Fruit fly (Drosophila melanogaster) whole organism, embryonic: ENCODE data around the gene gfzf.

ENCODE experiments used
- BEAF-32 ChIP-seq: fragments of 200-800 bp; sonication (Bioruptor generic); optimal IDR thresholded peaks from 3 replicates; lab custom pipeline; 2017; ENCODE audit warnings: missing biosample characterization, missing genetic modification characterization, mild to moderate bottlenecking, moderate library complexity, missing genetic modification reagents
- Blimp-1 ChIP-seq: fragments of 200-800 bp; sonication (Bioruptor generic); optimal IDR thresholded peaks from 3 replicates; lab custom pipeline; 2018; ENCODE audit warnings: missing biosample characterization, missing genetic modification characterization, mild to moderate bottlenecking, moderate library complexity, missing genetic modification reagents
- BtbVII ChIP-seq: fragments of 200-800 bp; sonication (Bioruptor generic); optimal IDR thresholded peaks from 3 replicates; lab custom pipeline; 2017; ENCODE audit warnings: missing biosample characterization, mild to moderate bottlenecking, missing genetic modification characterization
- C15 ChIP-seq: fragments of 200-800 bp; sonication (Bioruptor generic); IDR thresholded peaks from 3 replicates; pipeline ENCODE4 v1.3.6; 2022; ENCODE audit warnings: missing biosample characterization, missing genetic modification characterization
- CG10267 ChIP-seq: fragments of 200-800 bp; sonication (Bioruptor generic); optimal IDR thresholded peaks from 2 replicates; lab custom pipeline; 2018; ENCODE audit warnings: missing biosample characterization, mild to moderate bottlenecking, missing genetic modification characterization, moderate library complexity
- CG10959 ChIP-seq: fragments of 200-800 bp; sonication (Bioruptor generic); IDR thresholded peaks from 2 replicates; pipeline ENCODE4 v1.3.6; 2022; ENCODE audit warnings: missing biosample characterization, missing genetic modification characterization
- CG11085 ChIP-seq: fragments of 200-800 bp; sonication (Bioruptor generic); IDR thresholded peaks from 2 replicates; pipeline ENCODE4 v1.3.6; 2022; ENCODE audit warnings: missing biosample characterization, missing genetic modification characterization
- CG11247 ChIP-seq: fragments of 200-800 bp; sonication (Bioruptor generic); IDR thresholded peaks from 2 replicates; pipeline ENCODE4 v1.3.6; 2022; ENCODE audit warnings: missing biosample characterization, missing genetic modification characterization
- CG11398 ChIP-seq: fragments of 200-800 bp; sonication (Bioruptor generic); optimal IDR thresholded peaks from 2 replicates; lab custom pipeline; 2016; ENCODE audit warnings: missing biosample characterization, missing genetic modification characterization
- CG1233 ChIP-seq: fragments of 200-800 bp; sonication (Bioruptor generic); optimal IDR thresholded peaks from 4 replicates; lab custom pipeline; 2018; ENCODE audit warnings: missing biosample characterization, mild to moderate bottlenecking, missing genetic modification characterization
- CG15011 ChIP-seq: fragments of 200-800 bp; sonication (Bioruptor generic); optimal IDR thresholded peaks from 3 replicates; lab custom pipeline; 2018; ENCODE audit warnings: missing biosample characterization, mild to moderate bottlenecking, missing genetic modification characterization
- CG17612 ChIP-seq: fragments of 200-800 bp; sonication (Bioruptor generic); IDR thresholded peaks from 2 replicates; pipeline ENCODE4 v1.3.6; 2022; ENCODE audit warnings: missing biosample characterization, missing genetic modification characterization
- CG2712 ChIP-seq: fragments of 200-800 bp; optimal IDR thresholded peaks from 3 replicates; lab custom pipeline; 2019; ENCODE audit warnings: missing biosample characterization, mild to moderate bottlenecking, missing genetic modification characterization, moderate library complexity
- CG30431 ChIP-seq: fragments of 200-800 bp; sonication (Bioruptor generic); optimal IDR thresholded peaks from 2 replicates; lab custom pipeline; 2017; ENCODE audit warnings: missing biosample characterization, missing genetic modification characterization
- CG32532 ChIP-seq: fragments of 200-800 bp; sonication (Bioruptor generic); IDR thresholded peaks from 2 replicates; pipeline ENCODE4 v1.3.6; 2022; ENCODE audit warnings: missing biosample characterization, missing genetic modification characterization
- CG4854 ChIP-seq: fragments of 200-800 bp; sonication (Bioruptor generic); optimal IDR thresholded peaks from 2 replicates; lab custom pipeline; 2016; ENCODE audit warnings: missing biosample characterization, missing genetic modification characterization, inconsistent platforms
- CG6175 ChIP-seq: fragments of 200-800 bp; sonication (Bioruptor generic); IDR thresholded peaks from 3 replicates; pipeline ENCODE4 v1.3.6; 2022; ENCODE audit warnings: missing biosample characterization, missing genetic modification characterization
- CG6683 ChIP-seq: fragments of 200-800 bp; sonication (Bioruptor generic); optimal IDR thresholded peaks from 2 replicates; lab custom pipeline; 2017; ENCODE audit warnings: missing biosample characterization, mild to moderate bottlenecking, missing genetic modification characterization, missing genetic modification reagents
- CG6854 ChIP-seq: fragments of 200-800 bp; sonication (Bioruptor generic); optimal IDR thresholded peaks from 3 replicates; lab custom pipeline; 2017; ENCODE audit warnings: missing biosample characterization, mild to moderate bottlenecking, missing genetic modification characterization
- CG9437 ChIP-seq: fragments of 200-800 bp; sonication (Bioruptor generic); optimal IDR thresholded peaks from 2 replicates; lab custom pipeline; 2018; ENCODE audit warnings: missing biosample characterization, mild to moderate bottlenecking, missing genetic modification characterization
- CG9932 ChIP-seq: fragments of 200-800 bp; sonication (Bioruptor generic); IDR thresholded peaks from 2 replicates; pipeline ENCODE4 v1.3.6; 2022; ENCODE audit warnings: missing biosample characterization, missing genetic modification characterization
- D19A ChIP-seq: fragments of 200-800 bp; optimal IDR thresholded peaks from 3 replicates; lab custom pipeline; 2019; ENCODE audit warnings: missing biosample characterization, mild to moderate bottlenecking, missing genetic modification characterization, moderate library complexity
- D19B ChIP-seq: fragments of 200-800 bp; sonication (Bioruptor generic); optimal IDR thresholded peaks from 2 replicates; lab custom pipeline; 2017; ENCODE audit warnings: missing biosample characterization, mild to moderate bottlenecking, missing genetic modification characterization
- Deaf1 ChIP-seq: fragments of 200-800 bp; optimal IDR thresholded peaks from 3 replicates; lab custom pipeline; 2019; ENCODE audit warnings: missing biosample characterization, mild to moderate bottlenecking, missing genetic modification characterization, moderate library complexity
- E2f1 ChIP-seq: fragments of 200-800 bp; sonication (Bioruptor generic); IDR thresholded peaks from 2 replicates; pipeline ENCODE4 v1.3.6; 2022; ENCODE audit warnings: missing biosample characterization, missing genetic modification characterization
- HLH54F ChIP-seq: fragments of 200-800 bp; sonication (Bioruptor generic); optimal IDR thresholded peaks from 3 replicates; lab custom pipeline; 2016; ENCODE audit warnings: missing biosample characterization, missing genetic modification characterization
- HmgZ ChIP-seq: fragments of 200-800 bp; sonication (Bioruptor generic); optimal IDR thresholded peaks from 2 replicates; lab custom pipeline; 2018; ENCODE audit warnings: missing biosample characterization, mild to moderate bottlenecking, missing genetic modification characterization
- Hr78 ChIP-seq, 2 experiments: fragments of 200-800 bp in 1 of 2; fragments of >200 bp in 1 of 2; sonication (Bioruptor generic) in 1 of 2; optimal IDR thresholded peaks; 2 replicates each; lab custom pipeline; 2017 to 2019; ENCODE audit warnings: missing biosample characterization in 2 of 2, missing genetic modification characterization in 2 of 2, mild to moderate bottlenecking in 1 of 2, moderate library complexity in 1 of 2
- Lpt ChIP-seq: fragments of >200 bp; optimal IDR thresholded peaks from 2 replicates; lab custom pipeline; 2018; ENCODE audit warnings: missing biosample characterization, missing genetic modification characterization
- Nf-YC ChIP-seq: fragments of 200-800 bp; optimal IDR thresholded peaks from 3 replicates; lab custom pipeline; 2019; ENCODE audit warnings: missing biosample characterization, mild to moderate bottlenecking, missing genetic modification characterization, moderate library complexity
- Oli ChIP-seq: fragments of 200-800 bp; sonication (Bioruptor generic); optimal IDR thresholded peaks from 2 replicates; lab custom pipeline; 2018; ENCODE audit warnings: missing biosample characterization, mild to moderate bottlenecking, missing genetic modification characterization, moderate library complexity
- Optix ChIP-seq: fragments of 200-800 bp; sonication (Bioruptor generic); IDR thresholded peaks from 3 replicates; pipeline ENCODE4 v1.3.6; 2022; ENCODE audit warnings: missing biosample characterization, missing genetic modification characterization
- Rfx ChIP-seq: fragments of 200-800 bp; sonication (Bioruptor generic); IDR thresholded peaks from 2 replicates; pipeline ENCODE4 v1.3.6; 2022; ENCODE audit warnings: missing biosample characterization, missing genetic modification characterization
- Scr ChIP-seq: fragments of 200-800 bp; sonication (Bioruptor generic); IDR thresholded peaks from 2 replicates; pipeline ENCODE4 v1.3.6; 2022; ENCODE audit warnings: missing biosample characterization, missing genetic modification characterization; ENCODE audit not compliant: partially characterized antibody
- Sry-β ChIP-seq: fragments of 200-800 bp; sonication (Bioruptor generic); optimal IDR thresholded peaks from 2 replicates; lab custom pipeline; 2018; ENCODE audit warnings: missing biosample characterization, mild to moderate bottlenecking, missing genetic modification characterization, moderate library complexity
- Sry-δ ChIP-seq: fragments of 200-800 bp; sonication (Bioruptor generic); optimal IDR thresholded peaks from 2 replicates; lab custom pipeline; 2016; ENCODE audit warnings: missing biosample characterization, missing genetic modification characterization
- TFAM ChIP-seq: fragments of 200-800 bp; sonication (Bioruptor generic); optimal IDR thresholded peaks from 2 replicates; lab custom pipeline; 2017; ENCODE audit warnings: missing biosample characterization, missing genetic modification characterization, inconsistent platforms
- ci ChIP-seq: fragments of 200-800 bp; sonication (Bioruptor generic); IDR thresholded peaks from 3 replicates; pipeline ENCODE4 v1.3.6; 2022; ENCODE audit warnings: missing biosample characterization, missing genetic modification characterization
- fu2 ChIP-seq: fragments of 200-800 bp; sonication (Bioruptor generic); optimal IDR thresholded peaks from 2 replicates; lab custom pipeline; 2016; ENCODE audit warnings: missing biosample characterization, missing genetic modification characterization
- hbn ChIP-seq: fragments of 200-800 bp; sonication (Bioruptor generic); IDR thresholded peaks from 2 replicates; pipeline ENCODE4 v1.3.6; 2022; ENCODE audit warnings: missing biosample characterization, missing genetic modification characterization; ENCODE audit not compliant: partially characterized antibody
- hth ChIP-seq: fragments of >200 bp; optimal IDR thresholded peaks from 2 replicates; lab custom pipeline; 2017; ENCODE audit warnings: inconsistent platforms
- ind ChIP-seq: fragments of 200-800 bp; sonication (Bioruptor generic); optimal IDR thresholded peaks from 3 replicates; lab custom pipeline; 2016; ENCODE audit warnings: missing biosample characterization, missing genetic modification characterization
- knrl ChIP-seq: fragments of 200-800 bp; sonication (Bioruptor generic); IDR thresholded peaks from 3 replicates; pipeline ENCODE4 v1.3.6; 2022; ENCODE audit warnings: missing biosample characterization, missing genetic modification characterization; ENCODE audit not compliant: partially characterized antibody
- mld ChIP-seq: fragments of 200-800 bp; sonication (Bioruptor generic); IDR thresholded peaks from 3 replicates; pipeline ENCODE4 v1.3.6; 2022; ENCODE audit warnings: missing biosample characterization, missing genetic modification characterization; ENCODE audit not compliant: partially characterized antibody
- pfk ChIP-seq: fragments of 200-800 bp; sonication (Bioruptor generic); optimal IDR thresholded peaks from 2 replicates; lab custom pipeline; 2018; ENCODE audit warnings: missing biosample characterization, mild to moderate bottlenecking, missing genetic modification characterization, moderate library complexity
- pita ChIP-seq: fragments of 200-800 bp; sonication (Bioruptor generic); optimal IDR thresholded peaks from 2 replicates; lab custom pipeline; 2017; ENCODE audit warnings: missing biosample characterization, mild to moderate bottlenecking, missing genetic modification characterization
- sob ChIP-seq: fragments of 200-800 bp; sonication (Bioruptor generic); IDR thresholded peaks from 2 replicates; pipeline ENCODE4 v1.3.6; 2022; ENCODE audit warnings: missing biosample characterization, missing genetic modification characterization
- twi ChIP-seq: fragments of 200-800 bp; optimal IDR thresholded peaks from 2 replicates; lab custom pipeline; 2019; ENCODE audit warnings: missing biosample characterization, mild to moderate bottlenecking, missing genetic modification characterization, moderate library complexity
- zen ChIP-seq: fragments of 200-800 bp; sonication (Bioruptor generic); optimal IDR thresholded peaks from 3 replicates; lab custom pipeline; 2018; ENCODE audit warnings: missing biosample characterization, mild to moderate bottlenecking, missing genetic modification characterization, moderate library complexity

gfzf gene

dm6 chr3R:7150544-7151406 is at the start of gene gfzf, which contains the start of gene Sas-4 (continued):
- peak; percentile 71; the same call in 1 of the 2 replicates for TF ChIP-seq CG32532 (GFP tag; lab: Robert Waterston, UW)
- no peak for TF ChIP-seq TFAM (GFP tag; lab: Kevin White, UChicago)
- no peak for TF ChIP-seq CG10959
- peak; percentile 40 for TF ChIP-seq BEAF-32 (GFP tag; lab: Kevin White, UChicago)
- no peak for TF ChIP-seq knrl (GFP tag; lab: Robert Waterston, UW)
- peak; percentile 56 for TF ChIP-seq CG30431 (GFP tag; lab: Kevin White, UChicago)
- no peak for TF ChIP-seq Deaf1 (tag; lab: Kevin White, UChicago)
- TF ChIP-seq zen, result peak; percentile 39
- TF ChIP-seq Nf-YC, result peak; percentile 34
- TF ChIP-seq Optix (GFP tag; lab: Robert Waterston, UW), result peak; percentile 44; the same call in 1 of the 3 replicates
- no peak for TF ChIP-seq Hr78 (GFP tag; optimal IDR thresholded peaks at IDR 0.05; lab: Kevin White, UChicago)
- TF ChIP-seq CG15011 (GFP tag; lab: Kevin White, UChicago), result no peak
- peak; percentile 63 for TF ChIP-seq CG2712
- TF ChIP-seq CG11247, result peak; percentile 36; the same call in 1 of the 2 replicates
- peak; percentile 33 for TF ChIP-seq Blimp-1 (GFP tag; lab: Kevin White, UChicago)
- TF ChIP-seq D19A (tag; lab: Kevin White, UChicago), result no peak
- peak; percentile 27 for TF ChIP-seq twi (tag; lab: Kevin White, UChicago)
- peak; percentile 19 for TF ChIP-seq HmgZ (tag; lab: Kevin White, UChicago)
- TF ChIP-seq CG11085 (GFP tag; lab: Robert Waterston, UW), result peak; percentile 68
- peak; percentile 69 for TF ChIP-seq Rfx (GFP tag; lab: Robert Waterston, UW)
- TF ChIP-seq pfk (GFP tag; lab: Kevin White, UChicago), result no peak
- TF ChIP-seq ci (GFP tag; lab: Robert Waterston, UW), result peak; percentile 44; the same call in 1 of the 3 replicates
- no peak; the same call in 1 of the 2 replicates for TF ChIP-seq E2f1
- peak; percentile 57 for TF ChIP-seq HLH54F (GFP tag; lab: Kevin White, UChicago)
- TF ChIP-seq D19B, result peak; percentile 34
- TF ChIP-seq sob, result peak; percentile 70; the same call in 1 of the 2 replicates
- TF ChIP-seq BtbVII (GFP tag; lab: Kevin White, UChicago), result no peak
- TF ChIP-seq CG9932 (GFP tag; lab: Robert Waterston, UW), result peak; percentile 79
- TF ChIP-seq CG10267 (tag; lab: Kevin White, UChicago), result peak; percentile 92
- no peak for TF ChIP-seq CG6683
- TF ChIP-seq CG11398 (GFP tag; lab: Kevin White, UChicago), result no peak
- peak; percentile 60 for TF ChIP-seq CG9437
- TF ChIP-seq Lpt (GFP tag; lab: Kevin White, UChicago), result no peak
- peak; percentile 47 for TF ChIP-seq Oli (tag; lab: Kevin White, UChicago)
- TF ChIP-seq fu2, result peak; percentile 10
- no peak for TF ChIP-seq C15
- TF ChIP-seq CG6175 (GFP tag; lab: Robert Waterston, UW), result no peak
- no peak for TF ChIP-seq mld
- TF ChIP-seq pita (GFP tag; lab: Kevin White, UChicago), result no peak
- no peak for TF ChIP-seq Sry-β
- peak; percentile 43 for TF ChIP-seq CG1233 (GFP tag; lab: Kevin White, UChicago)
- TF ChIP-seq hbn (GFP tag; lab: Robert Waterston, UW), result no peak
- TF ChIP-seq CG4854 (GFP tag; lab: Kevin White, UChicago), result no peak
- no peak for TF ChIP-seq CG17612 (GFP tag; lab: Robert Waterston, UW)
- TF ChIP-seq Scr (GFP tag; lab: Robert Waterston, UW), result no peak
- TF ChIP-seq ind (GFP tag; lab: Kevin White, UChicago), result peak; percentile 72
- peak; percentile 23 for TF ChIP-seq Sry-δ
- TF ChIP-seq CG6854 (GFP tag; lab: Kevin White, UChicago), result no peak
- no peak for TF ChIP-seq hth (lab: Kevin White, UChicago)
